Fruit fly (Drosophila melanogaster) whole organism, embryonic: ENCODE data around the gene CG5068.
A peak's percentile ranks its signal among the peaks of the same experiment; 100 is the strongest.

ENCODE experiments used
- CG10209 ChIP-seq: fragments of 200-800 bp; sonication (Bioruptor generic); optimal IDR thresholded peaks from 3 replicates; lab custom pipeline; 2017; ENCODE audit warnings: missing biosample characterization, mild to moderate bottlenecking, missing genetic modification characterization, missing genetic modification reagents
- CG11504 ChIP-seq: fragments of 200-800 bp; sonication (Bioruptor generic); optimal IDR thresholded peaks from 3 replicates; lab custom pipeline; 2019; ENCODE audit warnings: missing biosample characterization, mild to moderate bottlenecking, missing genetic modification characterization, moderate library complexity
- CG14667 ChIP-seq: fragments of 200-800 bp; sonication (Bioruptor generic); IDR thresholded peaks from 2 replicates; pipeline ENCODE4 v1.3.6; 2022; ENCODE audit warnings: missing biosample characterization, missing genetic modification characterization
- CG16815 ChIP-seq: fragments of 200-800 bp; sonication (Bioruptor generic); optimal IDR thresholded peaks from 3 replicates; lab custom pipeline; 2017; ENCODE audit warnings: missing biosample characterization, mild to moderate bottlenecking, missing genetic modification characterization
- CG30403 ChIP-seq: fragments of 200-800 bp; sonication (Bioruptor generic); optimal IDR thresholded peaks from 3 replicates; lab custom pipeline; 2016; ENCODE audit warnings: missing biosample characterization, missing genetic modification characterization
- CG32767 ChIP-seq: fragments of 200-800 bp; sonication (Bioruptor generic); IDR thresholded peaks from 2 replicates; pipeline ENCODE4 v1.3.6; 2022; ENCODE audit warnings: missing biosample characterization, missing genetic modification characterization
- CG34422 ChIP-seq: fragments of 200-800 bp; sonication (Bioruptor generic); IDR thresholded peaks from 3 replicates; pipeline ENCODE4 v1.3.6; 2022; ENCODE audit warnings: missing biosample characterization, missing genetic modification characterization
- CG3847 ChIP-seq: fragments of 200-800 bp; sonication (Bioruptor generic); IDR thresholded peaks from 2 replicates; pipeline ENCODE4 v1.3.6; 2022; ENCODE audit warnings: missing biosample characterization, missing genetic modification characterization
- CG4707 ChIP-seq: fragments of 200-800 bp; sonication (Bioruptor generic); optimal IDR thresholded peaks from 2 replicates; lab custom pipeline; 2018; ENCODE audit warnings: missing biosample characterization, mild to moderate bottlenecking, missing genetic modification characterization, moderate library complexity
- CG7987 ChIP-seq: fragments of 200-800 bp; sonication (Bioruptor generic); optimal IDR thresholded peaks from 2 replicates; lab custom pipeline; 2018; ENCODE audit warnings: missing biosample characterization, mild to moderate bottlenecking, missing genetic modification characterization, moderate library complexity
- CG8089 ChIP-seq: fragments of 200-800 bp; sonication (Bioruptor generic); optimal IDR thresholded peaks from 3 replicates; lab custom pipeline; 2016; ENCODE audit warnings: missing biosample characterization, missing genetic modification characterization
- CG8359 ChIP-seq: fragments of 200-800 bp; sonication (Bioruptor generic); optimal IDR thresholded peaks from 2 replicates; lab custom pipeline; 2017; ENCODE audit warnings: missing biosample characterization, mild to moderate bottlenecking, missing genetic modification characterization, borderline replicate concordance
- CG8388 ChIP-seq: fragments of 200-800 bp; sonication (Bioruptor generic); optimal IDR thresholded peaks from 2 replicates; lab custom pipeline; 2019; ENCODE audit warnings: missing biosample characterization, mild to moderate bottlenecking, missing genetic modification characterization, moderate library complexity
- Chrac-16 ChIP-seq: fragments of 200-800 bp; sonication (Bioruptor generic); optimal IDR thresholded peaks from 3 replicates; lab custom pipeline; 2016; ENCODE audit warnings: missing biosample characterization, missing genetic modification characterization
- Eip74EF ChIP-seq, 2 experiments: fragments of 200-800 bp in 1 of 2; fragments of >200 bp in 1 of 2; sonication (Bioruptor generic) in 1 of 2; optimal IDR thresholded peaks; 2 replicates each; lab custom pipeline; 2017 to 2019; ENCODE audit warnings: missing biosample characterization in 2 of 2, missing genetic modification characterization in 2 of 2, mild to moderate bottlenecking in 1 of 2, moderate library complexity in 1 of 2
- H15 ChIP-seq: fragments of 200-800 bp; sonication (Bioruptor generic); IDR thresholded peaks from 3 replicates; pipeline ENCODE4 v1.3.6; 2022; ENCODE audit warnings: missing biosample characterization, missing genetic modification characterization
- HHEX ChIP-seq: fragments of 200-800 bp; sonication (Bioruptor generic); optimal IDR thresholded peaks from 3 replicates; lab custom pipeline; 2017; ENCODE audit warnings: missing biosample characterization, mild to moderate bottlenecking, missing genetic modification characterization, missing genetic modification reagents
- HLHmδ ChIP-seq: fragments of 200-800 bp; sonication (Bioruptor generic); optimal IDR thresholded peaks from 2 replicates; lab custom pipeline; 2018; ENCODE audit warnings: missing biosample characterization, mild to moderate bottlenecking, missing genetic modification characterization, moderate library complexity
- Hey ChIP-seq: fragments of 200-800 bp; sonication (Bioruptor generic); optimal IDR thresholded peaks from 3 replicates; lab custom pipeline; 2018; ENCODE audit warnings: missing biosample characterization, mild to moderate bottlenecking, missing genetic modification characterization
- MBD-R2 ChIP-seq: fragments of 200-800 bp; sonication (Bioruptor generic); IDR thresholded peaks from 2 replicates; pipeline ENCODE4 v1.3.6; 2022; ENCODE audit warnings: missing biosample characterization, missing genetic modification characterization
- Mad ChIP-seq: fragments of 200-800 bp; sonication (Bioruptor generic); optimal IDR thresholded peaks from 2 replicates; lab custom pipeline; 2016; ENCODE audit warnings: missing biosample characterization, missing genetic modification characterization
- Med ChIP-seq: fragments of 200-800 bp; sonication (Bioruptor generic); peaks from one replicate; lab custom pipeline; 2016; ENCODE audit warnings: missing biosample characterization, missing genetic modification characterization, mild to moderate bottlenecking, inconsistent platforms, moderate library complexity
- NK7.1 ChIP-seq: fragments of 200-800 bp; sonication (Bioruptor generic); optimal IDR thresholded peaks from 3 replicates; lab custom pipeline; 2016; ENCODE audit warnings: missing biosample characterization, missing genetic modification characterization
- Ravus ChIP-seq: fragments of 200-800 bp; sonication (Bioruptor generic); IDR thresholded peaks from 2 replicates; pipeline ENCODE4 v1.3.6; 2022; ENCODE audit warnings: missing biosample characterization, missing genetic modification characterization
- Sin3A ChIP-seq: fragments of >200 bp; optimal IDR thresholded peaks from 2 replicates; lab custom pipeline; 2018
- Sry-δ ChIP-seq: fragments of 200-800 bp; sonication (Bioruptor generic); optimal IDR thresholded peaks from 2 replicates; lab custom pipeline; 2016; ENCODE audit warnings: missing biosample characterization, missing genetic modification characterization
- Trl ChIP-seq, 3 experiments: fragments of >200 bp in 2 of 3; fragments of 200-800 bp in 1 of 3; sonication (Bioruptor generic) in 1 of 3; optimal IDR thresholded peaks; 2 replicates in 1 of 3; 3 replicates in 2 of 3; lab custom pipeline; 2016 to 2017; ENCODE audit warnings: missing biosample characterization in 1 of 3, missing genetic modification characterization in 1 of 3
- Usf ChIP-seq: fragments of 200-800 bp; sonication (Bioruptor generic); optimal IDR thresholded peaks from 2 replicates; lab custom pipeline; 2017; ENCODE audit warnings: missing genotype, missing biosample characterization, missing genetic modification characterization
- amos ChIP-seq: fragments of 200-800 bp; sonication (Bioruptor generic); IDR thresholded peaks from 2 replicates; pipeline ENCODE4 v1.3.6; 2022; ENCODE audit warnings: missing biosample characterization, missing genetic modification characterization; ENCODE audit not compliant: partially characterized antibody
- ase ChIP-seq: fragments of 200-800 bp; sonication (Bioruptor generic); IDR thresholded peaks from 3 replicates; pipeline ENCODE4 v1.3.6; 2022; ENCODE audit warnings: missing biosample characterization, missing genetic modification characterization
- btn ChIP-seq: fragments of 200-800 bp; sonication (Bioruptor generic); optimal IDR thresholded peaks from 2 replicates; lab custom pipeline; 2016; ENCODE audit warnings: missing biosample characterization, missing genetic modification characterization
- ems ChIP-seq: fragments of 200-800 bp; sonication (Bioruptor generic); optimal IDR thresholded peaks from 3 replicates; lab custom pipeline; 2016; ENCODE audit warnings: missing biosample characterization, missing genetic modification characterization
- fd102C ChIP-seq: fragments of 200-800 bp; sonication (Bioruptor generic); optimal IDR thresholded peaks from 2 replicates; lab custom pipeline; 2018; ENCODE audit warnings: missing biosample characterization, mild to moderate bottlenecking, missing genetic modification characterization, moderate library complexity
- fd96Cb ChIP-seq: fragments of 200-800 bp; sonication (Bioruptor generic); optimal IDR thresholded peaks from 2 replicates; lab custom pipeline; 2018; ENCODE audit warnings: missing biosample characterization, mild to moderate bottlenecking, missing genetic modification characterization, moderate library complexity
- gcm2 ChIP-seq: fragments of 200-800 bp; sonication (Bioruptor generic); optimal IDR thresholded peaks from 2 replicates; lab custom pipeline; 2016; ENCODE audit warnings: missing biosample characterization, missing genetic modification characterization
- gsb-n ChIP-seq: fragments of 200-800 bp; sonication (Bioruptor generic); optimal IDR thresholded peaks from 3 replicates; lab custom pipeline; 2018; ENCODE audit warnings: missing biosample characterization, mild to moderate bottlenecking, missing genetic modification characterization
- h ChIP-seq: fragments of >200 bp; optimal IDR thresholded peaks from 2 replicates; lab custom pipeline; 2017
- insv ChIP-seq, 2 experiments: fragments of 200-800 bp; sonication (Bioruptor generic); optimal IDR thresholded peaks; 3 replicates each; lab custom pipeline; 2016 to 2018; ENCODE audit warnings: missing biosample characterization in 2 of 2, missing genetic modification characterization in 2 of 2
- jigr1 ChIP-seq: fragments of 200-800 bp; sonication (Bioruptor generic); IDR thresholded peaks from 3 replicates; pipeline ENCODE4 v1.3.6; 2022; ENCODE audit warnings: missing biosample characterization, missing genetic modification characterization
- knrl ChIP-seq: fragments of 200-800 bp; sonication (Bioruptor generic); IDR thresholded peaks from 3 replicates; pipeline ENCODE4 v1.3.6; 2022; ENCODE audit warnings: missing biosample characterization, missing genetic modification characterization; ENCODE audit not compliant: partially characterized antibody
- maf-S ChIP-seq: fragments of 200-800 bp; sonication (Bioruptor generic); optimal IDR thresholded peaks from 2 replicates; lab custom pipeline; 2016; ENCODE audit warnings: missing biosample characterization, missing genetic modification characterization
- mam ChIP-seq: fragments of 200-800 bp; sonication (Bioruptor generic); optimal IDR thresholded peaks from 3 replicates; lab custom pipeline; 2016; ENCODE audit warnings: missing biosample characterization, missing genetic modification characterization
- mld ChIP-seq: fragments of 200-800 bp; sonication (Bioruptor generic); IDR thresholded peaks from 3 replicates; pipeline ENCODE4 v1.3.6; 2022; ENCODE audit warnings: missing biosample characterization, missing genetic modification characterization; ENCODE audit not compliant: partially characterized antibody
- nau ChIP-seq: fragments of 200-800 bp; sonication (Bioruptor generic); optimal IDR thresholded peaks from 3 replicates; lab custom pipeline; 2017; ENCODE audit warnings: missing biosample characterization, mild to moderate bottlenecking, missing genetic modification characterization, missing genetic modification reagents
- nmo ChIP-seq: fragments of 200-800 bp; sonication (Bioruptor generic); optimal IDR thresholded peaks from 2 replicates; lab custom pipeline; 2018; ENCODE audit warnings: missing biosample characterization, mild to moderate bottlenecking, missing genetic modification characterization, moderate library complexity
- odd ChIP-seq: fragments of 200-800 bp; sonication (Bioruptor generic); optimal IDR thresholded peaks from 2 replicates; lab custom pipeline; 2017; ENCODE audit warnings: missing biosample characterization, mild to moderate bottlenecking, missing genetic modification characterization
- pb ChIP-seq: fragments of 200-800 bp; sonication (Bioruptor generic); optimal IDR thresholded peaks from 3 replicates; lab custom pipeline; 2016; ENCODE audit warnings: missing biosample characterization, missing genetic modification characterization
- pros ChIP-seq: fragments of 200-800 bp; sonication (Bioruptor generic); optimal IDR thresholded peaks from 3 replicates; lab custom pipeline; 2019; ENCODE audit warnings: missing biosample characterization, mild to moderate bottlenecking, missing genetic modification characterization, moderate library complexity
- rib ChIP-seq: fragments of 200-800 bp; sonication (Bioruptor generic); IDR thresholded peaks from 2 replicates; pipeline ENCODE4 v1.3.6; 2022; ENCODE audit warnings: missing biosample characterization, missing genetic modification characterization
- row ChIP-seq: fragments of 200-800 bp; sonication (Bioruptor generic); IDR thresholded peaks from 3 replicates; pipeline ENCODE4 v1.3.6; 2022; ENCODE audit warnings: missing biosample characterization, missing genetic modification characterization
- slbo ChIP-seq: fragments of 200-800 bp; sonication (Bioruptor generic); IDR thresholded peaks from 2 replicates; pipeline ENCODE4 v1.3.6; 2022; ENCODE audit warnings: missing biosample characterization, missing genetic modification characterization
- sug ChIP-seq: fragments of 200-800 bp; optimal IDR thresholded peaks from 2 replicates; lab custom pipeline; 2019; ENCODE audit warnings: missing biosample characterization, mild to moderate bottlenecking, missing genetic modification characterization, moderate library complexity

CG5068 gene

DNA sequence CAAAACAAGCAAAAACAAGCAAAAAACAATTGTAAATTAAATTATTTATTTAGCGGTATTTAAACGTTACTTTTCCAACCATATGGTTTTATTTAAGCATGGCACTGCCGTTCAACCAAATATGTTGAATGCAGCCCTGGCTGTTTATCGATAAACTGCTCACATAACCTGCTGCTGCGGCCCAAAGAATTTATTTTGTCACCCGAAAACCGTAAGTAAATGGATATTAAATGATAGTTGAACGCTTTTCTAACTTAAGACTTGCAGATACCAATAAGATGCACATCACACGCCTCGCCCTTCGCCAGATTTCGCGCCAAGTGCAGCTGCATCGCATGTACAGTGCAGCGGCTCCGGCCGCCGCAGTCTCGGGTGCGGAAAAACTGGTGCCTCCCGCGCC lies 29.8 kb upstream of the CG5068 start, which contains the start of gene mRpL12 (continued):
- TF ChIP-seq Chrac-16 (GFP tag; lab: Kevin White, UChicago), result no peak
- TF ChIP-seq odd (GFP tag; lab: Kevin White, UChicago), result no peak
- TF ChIP-seq maf-S (GFP tag; lab: Kevin White, UChicago), result no peak
- peak; percentile 2 for TF ChIP-seq nmo (GFP tag; lab: Kevin White, UChicago)
- TF ChIP-seq HLHmδ (GFP tag; lab: Kevin White, UChicago), result no peak
- TF ChIP-seq HHEX (GFP tag; lab: Kevin White, UChicago), result no peak
- no peak for TF ChIP-seq Trl (optimal IDR thresholded peaks at IDR 0.05; lab: Kevin White, UChicago)
- TF ChIP-seq Trl (GFP tag; optimal IDR thresholded peaks at IDR 0.05; lab: Kevin White, UChicago), result no peak
- TF ChIP-seq mld (GFP tag; lab: Robert Waterston, UW), result no peak
- TF ChIP-seq CG32767 (GFP tag; lab: Robert Waterston, UW), result no peak
- TF ChIP-seq insv (GFP tag; optimal IDR thresholded peaks at IDR 0.05; lab: Kevin White, UChicago), result no peak
- TF ChIP-seq CG8359, result no peak
- no peak for TF ChIP-seq jigr1
- TF ChIP-seq gsb-n (tag; lab: Kevin White, UChicago), result no peak
- TF ChIP-seq pros, result no peak
- TF ChIP-seq Mad (GFP tag; lab: Kevin White, UChicago), result no peak
- TF ChIP-seq Usf (GFP tag; lab: Kevin White, UChicago), result no peak
- TF ChIP-seq CG10209, result no peak
- no peak for TF ChIP-seq fd102C
- TF ChIP-seq NK7.1 (GFP tag; lab: Kevin White, UChicago), result no peak
- no peak for TF ChIP-seq Eip74EF (GFP tag; optimal IDR thresholded peaks at IDR 0.05; lab: Kevin White, UChicago)
- no peak for TF ChIP-seq sug (tag; lab: Kevin White, UChicago)
- peak; percentile 38; the same call in 1 of the 3 replicates for TF ChIP-seq row
- TF ChIP-seq btn (GFP tag; lab: Kevin White, UChicago), result no peak
- TF ChIP-seq CG3847 (GFP tag; lab: Robert Waterston, UW), result no peak
- TF ChIP-seq knrl, result no peak
- no peak for TF ChIP-seq Ravus
- peak; percentile 25; the same call in 1 of the 2 replicates for TF ChIP-seq amos (GFP tag; lab: Robert Waterston, UW)
- TF ChIP-seq gcm2 (GFP tag; lab: Kevin White, UChicago), result no peak
- TF ChIP-seq CG7987, result no peak
- TF ChIP-seq CG8388 (GFP tag; lab: Kevin White, UChicago), result no peak
- TF ChIP-seq slbo (GFP tag; lab: Robert Waterston, UW), result 0 out of 2 replicates have a peak, but pooled peaks have one; percentile 25
- peak; percentile 77 for TF ChIP-seq MBD-R2 (GFP tag; lab: Robert Waterston, UW)
- TF ChIP-seq CG11504, result no peak
- no peak for TF ChIP-seq CG4707 (GFP tag; lab: Kevin White, UChicago)
- no peak for TF ChIP-seq Sin3A (lab: Kevin White, UChicago)
- no peak for TF ChIP-seq rib
- no peak for TF ChIP-seq H15 (GFP tag; lab: Robert Waterston, UW)
- TF ChIP-seq h (lab: Kevin White, UChicago), result no peak
- TF ChIP-seq Med (GFP tag; lab: Kevin White, UChicago), result peak; percentile 80
- no peak for TF ChIP-seq CG30403 (GFP tag; lab: Kevin White, UChicago)
- no peak for TF ChIP-seq CG16815
- no peak for TF ChIP-seq mam (GFP tag; lab: Kevin White, UChicago)
- no peak for TF ChIP-seq pb (GFP tag; lab: Kevin White, UChicago)
- no peak for TF ChIP-seq Hey (tag; lab: Kevin White, UChicago)
- no peak for TF ChIP-seq nau (GFP tag; lab: Kevin White, UChicago)
- TF ChIP-seq CG14667 (GFP tag; lab: Robert Waterston, UW), result no peak
- TF ChIP-seq CG34422, result no peak; the same call in 2 of the 3 replicates
- TF ChIP-seq fd96Cb, result no peak
- TF ChIP-seq ase (GFP tag; lab: Robert Waterston, UW), result no peak
- no peak for TF ChIP-seq CG8089 (GFP tag; lab: Kevin White, UChicago)
- no peak for TF ChIP-seq ems (GFP tag; lab: Kevin White, UChicago)
- TF ChIP-seq Sry-δ (GFP tag; lab: Kevin White, UChicago), result peak; percentile 54
